Worm (Caenorhabditis elegans) whole organism, young adult: ENCODE data around the gene srw-85.

Source experiments
- F57A8.1 ChIP-seq: fragments of 200-800 bp; sonication (Bioruptor generic); optimal IDR thresholded peaks from 2 replicates; lab custom pipeline; 2018; ENCODE audit warnings: mild to moderate bottlenecking, missing genetic modification characterization, moderate library complexity, missing compliant biosample characterization
- ama-1 ChIP-seq, 3 experiments: fragments of 150-350 bp in 1 of 3; sonication (generic microtip) in 2 of 3; optimal IDR thresholded peaks; 2 replicates each; lab custom pipeline; 2014 to 2018; ENCODE audit warnings: missing biosample characterization in 2 of 3, missing genetic modification characterization in 2 of 3, missing genetic modification reagents in 2 of 3
- ekl-4 ChIP-seq: fragments of 200-800 bp; sonication (Bioruptor generic); IDR thresholded peaks from 2 replicates; pipeline ENCODE4 v1.3.6; 2022; ENCODE audit warnings: missing genetic modification reagents, missing genetic modification characterization, missing compliant biosample characterization
- lin-54 ChIP-seq: fragments of 200-800 bp; sonication (Bioruptor generic); optimal IDR thresholded peaks from 2 replicates; lab custom pipeline; 2018; ENCODE audit warnings: mild to moderate bottlenecking, missing genetic modification characterization, missing compliant biosample characterization
- lsy-27 ChIP-seq: sonication (generic microtip); optimal IDR thresholded peaks from 2 replicates; lab custom pipeline; 2017; ENCODE audit warnings: missing genetic modification characterization, mild to moderate bottlenecking, missing compliant biosample characterization, antibody characterized with exemption, missing genotype, borderline replicate concordance; ENCODE audit not compliant: insufficient read depth
- madf-10 ChIP-seq: sonication (generic microtip); optimal IDR thresholded peaks from 2 replicates; lab custom pipeline; 2016; ENCODE audit warnings: mild to moderate bottlenecking, missing genetic modification characterization, missing compliant biosample characterization
- nhr-120 ChIP-seq: fragments of 200-800 bp; sonication (Bioruptor generic); IDR thresholded peaks from 2 replicates; pipeline ENCODE4 v1.3.6; 2022; ENCODE audit warnings: missing genetic modification characterization, missing compliant biosample characterization
- pha-4 ChIP-seq: fragments of 150-350 bp; sonication (generic microtip); optimal IDR thresholded peaks from 2 replicates; lab custom pipeline; 2014; ENCODE audit warnings: missing biosample characterization, missing genetic modification reagents, missing genetic modification characterization
- repo-1 ChIP-seq: sonication (generic microtip); optimal IDR thresholded peaks from 2 replicates; lab custom pipeline; 2017; ENCODE audit warnings: mild to moderate bottlenecking, missing genetic modification characterization, missing compliant biosample characterization
- snpc-1.1 ChIP-seq: sonication (generic microtip); optimal IDR thresholded peaks from 2 replicates; lab custom pipeline; 2017; ENCODE audit warnings: missing genetic modification characterization, mild to moderate bottlenecking, missing compliant biosample characterization, antibody characterized with exemption, moderate library complexity, missing genotype, missing genetic modification reagents; ENCODE audit not compliant: insufficient read depth
- snpc-4 ChIP-seq, 5 experiments: fragments of 150-350 bp in 1 of 5; sonication (generic microtip) in 4 of 5; optimal IDR thresholded peaks; 2 replicates each; lab custom pipeline; 2014 to 2018; ENCODE audit warnings: missing genetic modification characterization in 5 of 5, missing biosample characterization in 3 of 5, antibody characterized with exemption in 2 of 5, mild to moderate bottlenecking in 2 of 5, missing compliant biosample characterization in 2 of 5, missing genotype in 2 of 5, moderate library complexity in 2 of 5, missing genetic modification reagents in 1 of 5
- somi-1 ChIP-seq: fragments of 200-800 bp; sonication (Bioruptor generic); optimal IDR thresholded peaks from 2 replicates; lab custom pipeline; 2018; ENCODE audit warnings: mild to moderate bottlenecking, missing genetic modification characterization, missing compliant biosample characterization
- unc-62 ChIP-seq: fragments of 150-350 bp; optimal IDR thresholded peaks from 2 replicates; lab custom pipeline; 2014; ENCODE audit warnings: missing biosample characterization, missing genetic modification reagents, missing genetic modification characterization

ce11 chrV:19421131-19421530, 9.8 kb downstream of the srw-85 start, which contains the start of gene C25F9.2:
- TF ChIP-seq ekl-4 (GFP tag; lab: Robert Waterston, UW) (no peak), pha-4 (tag; lab: Kevin White, UChicago) (no peak), unc-62 (GFP tag; lab: Kevin White, UChicago) (no peak), snpc-4 (GFP tag; optimal IDR thresholded peaks at IDR 0.05; lab: Kevin White, UChicago) (no peak), snpc-4 (tag; optimal IDR thresholded peaks at IDR 0.05; lab: Kevin White, UChicago) (no peak), F57A8.1 (GFP tag; lab: Kevin White, UChicago) (no peak), nhr-120 (GFP tag; lab: Robert Waterston, UW) (no peak), repo-1 (tag; lab: Kevin White, UChicago) (no peak), somi-1 (GFP tag; lab: Kevin White, UChicago) (no peak), lin-54 (no peak), snpc-1.1 (tag; lab: Kevin White, UChicago) (no peak), ama-1 (optimal IDR thresholded peaks at IDR 0.05; lab: Kevin White, UChicago) (no peak), ama-1 (GFP tag; optimal IDR thresholded peaks at IDR 0.05; lab: Kevin White, UChicago) (no peak), madf-10 (tag; lab: Kevin White, UChicago) (no peak), lsy-27 (tag; lab: Kevin White, UChicago) (no peak)
